Worm (Caenorhabditis elegans) whole organism, young adult: Measurements from ENCODE around the gene cpg-1.

ENCODE experiments used
- B0035.1 ChIP-seq: sonication (generic microtip); optimal IDR thresholded peaks from 2 replicates; lab custom pipeline; 2016; ENCODE audit warnings: missing genetic modification characterization, mild to moderate bottlenecking, missing compliant biosample characterization, missing genotype, missing genetic modification reagents
- C06A6.2 ChIP-seq: fragments of 200-800 bp; sonication (Bioruptor generic); conservative IDR thresholded peaks from 2 replicates; pipeline ENCODE4 v1.3.6; 2022; ENCODE audit warnings: missing genetic modification characterization, missing compliant biosample characterization
- C17E4.6 ChIP-seq: fragments of 200-800 bp; sonication (Bioruptor generic); IDR thresholded peaks from 2 replicates; pipeline ENCODE4 v1.3.6; 2022; ENCODE audit warnings: missing genetic modification reagents, missing genetic modification characterization, missing compliant biosample characterization
- F10E7.11 ChIP-seq: sonication (generic microtip); optimal IDR thresholded peaks from 2 replicates; lab custom pipeline; 2017; ENCODE audit warnings: mild to moderate bottlenecking, missing genetic modification characterization, moderate library complexity, missing compliant biosample characterization
- F33H1.4 ChIP-seq: fragments of 200-800 bp; sonication (Bioruptor generic); IDR thresholded peaks from 2 replicates; pipeline ENCODE4 v1.3.6; 2022; ENCODE audit warnings: missing genetic modification reagents, missing genetic modification characterization, missing compliant biosample characterization
- F57A8.1 ChIP-seq: fragments of 200-800 bp; sonication (Bioruptor generic); optimal IDR thresholded peaks from 2 replicates; lab custom pipeline; 2018; ENCODE audit warnings: mild to moderate bottlenecking, missing genetic modification characterization, moderate library complexity, missing compliant biosample characterization
- F57C9.4 ChIP-seq: sonication (generic microtip); optimal IDR thresholded peaks from 2 replicates; lab custom pipeline; 2017; ENCODE audit warnings: mild to moderate bottlenecking, missing genetic modification characterization, missing compliant biosample characterization
- K12H6.12 ChIP-seq: fragments of 200-800 bp; sonication (Bioruptor generic); optimal IDR thresholded peaks from 2 replicates; lab custom pipeline; 2018; ENCODE audit warnings: mild to moderate bottlenecking, missing genetic modification characterization, missing compliant biosample characterization
- T26A5.8 ChIP-seq: sonication (generic microtip); optimal IDR thresholded peaks from 2 replicates; lab custom pipeline; 2016; ENCODE audit warnings: missing genetic modification characterization, missing compliant biosample characterization
- Y53G8AR.9 ChIP-seq: fragments of 200-800 bp; sonication (Bioruptor generic); conservative IDR thresholded peaks from 2 replicates; pipeline ENCODE4 v1.3.6; 2022; ENCODE audit warnings: missing genetic modification reagents, missing genetic modification characterization, missing compliant biosample characterization
- Y56A3A.18 ChIP-seq: fragments of 200-800 bp; sonication (Bioruptor generic); IDR thresholded peaks from 2 replicates; pipeline ENCODE4 v1.3.6; 2022; ENCODE audit warnings: missing genetic modification reagents, missing genetic modification characterization, missing compliant biosample characterization
- ZK185.1 ChIP-seq: sonication (generic microtip); optimal IDR thresholded peaks from 2 replicates; lab custom pipeline; 2016; ENCODE audit warnings: mild to moderate bottlenecking, missing genetic modification characterization, missing compliant biosample characterization; ENCODE audit not compliant: poor library complexity, severe bottlenecking
- akir-1 ChIP-seq: fragments of 200-800 bp; sonication (Bioruptor generic); optimal IDR thresholded peaks from 2 replicates; lab custom pipeline; 2018; ENCODE audit warnings: mild to moderate bottlenecking, missing genetic modification characterization, moderate library complexity, missing compliant biosample characterization
- aptf-2 ChIP-seq: fragments of 200-800 bp; sonication (Bioruptor generic); conservative IDR thresholded peaks from 2 replicates; pipeline ENCODE4 v1.3.6; 2022; ENCODE audit warnings: missing genetic modification reagents, missing genetic modification characterization, missing compliant biosample characterization
- athp-1 ChIP-seq: sonication (generic microtip); optimal IDR thresholded peaks from 2 replicates; lab custom pipeline; 2017; ENCODE audit warnings: mild to moderate bottlenecking, missing genetic modification characterization, missing compliant biosample characterization
- attf-3 ChIP-seq: fragments of 200-800 bp; sonication (Bioruptor generic); conservative IDR thresholded peaks from 2 replicates; pipeline ENCODE4 v1.3.6; 2022; ENCODE audit warnings: missing genetic modification reagents, missing genetic modification characterization, missing compliant biosample characterization
- attf-5 ChIP-seq: fragments of 200-800 bp; sonication (Bioruptor generic); optimal IDR thresholded peaks from 2 replicates; lab custom pipeline; 2018; ENCODE audit warnings: mild to moderate bottlenecking, missing genetic modification characterization, missing compliant biosample characterization
- attf-6 ChIP-seq: fragments of 200-800 bp; sonication (Bioruptor generic); IDR thresholded peaks from 2 replicates; pipeline ENCODE4 v1.3.6; 2022; ENCODE audit warnings: missing genetic modification reagents, missing genetic modification characterization, missing compliant biosample characterization
- cebp-1 ChIP-seq, 2 experiments: fragments of 200-800 bp in 1 of 2; sonication (Bioruptor generic) in 1 of 2; sonication (generic microtip) in 1 of 2; IDR thresholded peaks in 1 of 2; optimal IDR thresholded peaks in 1 of 2; 2 replicates each; pipeline versions ENCODE4 v1.3.6 to Lab custom; 2017 to 2022; ENCODE audit warnings: missing compliant biosample characterization in 2 of 2, missing genetic modification characterization in 2 of 2, mild to moderate bottlenecking in 1 of 2, missing genetic modification reagents in 1 of 2, moderate library complexity in 1 of 2
- cebp-2 ChIP-seq: fragments of 200-800 bp; sonication (Bioruptor generic); IDR thresholded peaks from 2 replicates; pipeline ENCODE4 v1.3.6; 2022; ENCODE audit warnings: missing genetic modification characterization, missing compliant biosample characterization
- egl-44 ChIP-seq: fragments of 200-800 bp; sonication (Bioruptor generic); IDR thresholded peaks from 2 replicates; pipeline ENCODE4 v1.3.6; 2022; ENCODE audit warnings: missing genetic modification reagents, missing genetic modification characterization, missing compliant biosample characterization
- egrh-3 ChIP-seq: fragments of 200-800 bp; sonication (Bioruptor generic); IDR thresholded peaks from 2 replicates; pipeline ENCODE4 v1.3.6; 2022; ENCODE audit warnings: missing genetic modification reagents, missing genetic modification characterization, missing compliant biosample characterization
- gei-17 ChIP-seq: fragments of 200-800 bp; sonication (Bioruptor generic); optimal IDR thresholded peaks from 2 replicates; lab custom pipeline; 2018; ENCODE audit warnings: mild to moderate bottlenecking, missing genetic modification characterization, missing compliant biosample characterization
- hrde-1 ChIP-seq: sonication (generic microtip); optimal IDR thresholded peaks from 2 replicates; lab custom pipeline; 2016; ENCODE audit warnings: missing genetic modification characterization, mild to moderate bottlenecking, missing compliant biosample characterization, moderate library complexity, missing genotype, missing genetic modification reagents, borderline replicate concordance
- let-526 ChIP-seq: fragments of 200-800 bp; sonication (Bioruptor generic); IDR thresholded peaks from 2 replicates; pipeline ENCODE4 v1.3.6; 2022; ENCODE audit warnings: missing genetic modification reagents, missing genetic modification characterization, missing compliant biosample characterization
- let-607 ChIP-seq, 2 experiments: fragments of 200-800 bp in 1 of 2; sonication (Bioruptor generic) in 1 of 2; sonication (generic microtip) in 1 of 2; optimal IDR thresholded peaks; 2 replicates each; lab custom pipeline; 2016 to 2018; ENCODE audit warnings: mild to moderate bottlenecking in 2 of 2, missing compliant biosample characterization in 2 of 2, missing genetic modification characterization in 2 of 2, moderate library complexity in 2 of 2, missing genotype in 1 of 2
- lin-26 ChIP-seq: fragments of 200-800 bp; sonication (Bioruptor generic); IDR thresholded peaks from 2 replicates; pipeline ENCODE4 v1.3.6; 2022; ENCODE audit warnings: missing genetic modification reagents, missing genetic modification characterization, missing compliant biosample characterization
- lin-35 ChIP-seq, 3 experiments: fragments of 150-350 bp in 2 of 3; sonication (generic microtip) in 1 of 3; optimal IDR thresholded peaks; 2 replicates each; lab custom pipeline; 2014 to 2018; ENCODE audit warnings: missing biosample characterization in 3 of 3, missing genetic modification characterization in 3 of 3, missing genetic modification reagents in 3 of 3
- lin-40 ChIP-seq: sonication (generic microtip); optimal IDR thresholded peaks from 2 replicates; lab custom pipeline; 2016; ENCODE audit warnings: missing genetic modification characterization, mild to moderate bottlenecking, missing compliant biosample characterization, missing genotype, missing genetic modification reagents
- lir-1 ChIP-seq: fragments of 200-800 bp; sonication (Bioruptor generic); conservative IDR thresholded peaks from 2 replicates; pipeline ENCODE4 v1.3.6; 2022; ENCODE audit warnings: missing genetic modification reagents, missing genetic modification characterization, missing compliant biosample characterization
- lsy-27 ChIP-seq: sonication (generic microtip); optimal IDR thresholded peaks from 2 replicates; lab custom pipeline; 2017; ENCODE audit warnings: missing genetic modification characterization, mild to moderate bottlenecking, missing compliant biosample characterization, antibody characterized with exemption, missing genotype, borderline replicate concordance; ENCODE audit not compliant: insufficient read depth
- madf-10 ChIP-seq: sonication (generic microtip); optimal IDR thresholded peaks from 2 replicates; lab custom pipeline; 2016; ENCODE audit warnings: mild to moderate bottlenecking, missing genetic modification characterization, missing compliant biosample characterization
- madf-3 ChIP-seq: fragments of 200-800 bp; sonication (Bioruptor generic); IDR thresholded peaks from 2 replicates; pipeline ENCODE4 v1.3.6; 2022; ENCODE audit warnings: missing genetic modification reagents, missing genetic modification characterization, missing compliant biosample characterization
- mcd-1 ChIP-seq: fragments of 200-800 bp; sonication (Bioruptor generic); IDR thresholded peaks from 2 replicates; pipeline ENCODE4 v1.3.6; 2022; ENCODE audit warnings: missing genetic modification reagents, missing genetic modification characterization, missing compliant biosample characterization
- mxl-1 ChIP-seq: sonication (generic microtip); optimal IDR thresholded peaks from 2 replicates; lab custom pipeline; 2016; ENCODE audit warnings: missing genetic modification characterization, missing compliant biosample characterization
- nhr-120 ChIP-seq: fragments of 200-800 bp; sonication (Bioruptor generic); IDR thresholded peaks from 2 replicates; pipeline ENCODE4 v1.3.6; 2022; ENCODE audit warnings: missing genetic modification characterization, missing compliant biosample characterization
- nhr-179 ChIP-seq: sonication (generic microtip); optimal IDR thresholded peaks from 2 replicates; lab custom pipeline; 2016; ENCODE audit warnings: mild to moderate bottlenecking, missing genetic modification characterization, missing compliant biosample characterization
- nhr-27 ChIP-seq: fragments of 200-800 bp; sonication (Bioruptor generic); optimal IDR thresholded peaks from 2 replicates; lab custom pipeline; 2018; ENCODE audit warnings: mild to moderate bottlenecking, missing genetic modification characterization, moderate library complexity, missing compliant biosample characterization
- nhr-80 ChIP-seq: sonication (generic microtip); optimal IDR thresholded peaks from 2 replicates; lab custom pipeline; 2016; ENCODE audit warnings: missing genetic modification characterization, missing compliant biosample characterization
- pbrm-1 ChIP-seq: fragments of 200-800 bp; sonication (Bioruptor generic); IDR thresholded peaks from 2 replicates; pipeline ENCODE4 v1.3.6; 2022; ENCODE audit warnings: missing genetic modification reagents, missing genetic modification characterization, missing compliant biosample characterization
- pha-4 ChIP-seq: fragments of 150-350 bp; sonication (generic microtip); optimal IDR thresholded peaks from 2 replicates; lab custom pipeline; 2014; ENCODE audit warnings: missing biosample characterization, missing genetic modification reagents, missing genetic modification characterization
- snpc-1.1 ChIP-seq: sonication (generic microtip); optimal IDR thresholded peaks from 2 replicates; lab custom pipeline; 2017; ENCODE audit warnings: missing genetic modification characterization, mild to moderate bottlenecking, missing compliant biosample characterization, antibody characterized with exemption, moderate library complexity, missing genotype, missing genetic modification reagents; ENCODE audit not compliant: insufficient read depth
- snpc-3.4 ChIP-seq: sonication (generic microtip); optimal IDR thresholded peaks from 2 replicates; lab custom pipeline; 2017; ENCODE audit warnings: missing genetic modification characterization, mild to moderate bottlenecking, missing compliant biosample characterization, antibody characterized with exemption, moderate library complexity, missing genotype, missing genetic modification reagents
- unc-130 ChIP-seq: sonication (generic microtip); optimal IDR thresholded peaks from 2 replicates; lab custom pipeline; 2016; ENCODE audit warnings: missing genetic modification reagents, missing genetic modification characterization, missing compliant biosample characterization
- unc-62 ChIP-seq: fragments of 150-350 bp; optimal IDR thresholded peaks from 2 replicates; lab custom pipeline; 2014; ENCODE audit warnings: missing biosample characterization, missing genetic modification reagents, missing genetic modification characterization
- ztf-25 ChIP-seq: fragments of 200-800 bp; sonication (Bioruptor generic); IDR thresholded peaks from 2 replicates; pipeline ENCODE4 v1.3.6; 2022; ENCODE audit warnings: missing genetic modification reagents, missing genetic modification characterization, missing compliant biosample characterization
- ztf-3 ChIP-seq: fragments of 200-800 bp; sonication (Bioruptor generic); optimal IDR thresholded peaks from 2 replicates; lab custom pipeline; 2018; ENCODE audit warnings: mild to moderate bottlenecking, missing genetic modification characterization, missing compliant biosample characterization

The cpg-1 gene

DNA sequence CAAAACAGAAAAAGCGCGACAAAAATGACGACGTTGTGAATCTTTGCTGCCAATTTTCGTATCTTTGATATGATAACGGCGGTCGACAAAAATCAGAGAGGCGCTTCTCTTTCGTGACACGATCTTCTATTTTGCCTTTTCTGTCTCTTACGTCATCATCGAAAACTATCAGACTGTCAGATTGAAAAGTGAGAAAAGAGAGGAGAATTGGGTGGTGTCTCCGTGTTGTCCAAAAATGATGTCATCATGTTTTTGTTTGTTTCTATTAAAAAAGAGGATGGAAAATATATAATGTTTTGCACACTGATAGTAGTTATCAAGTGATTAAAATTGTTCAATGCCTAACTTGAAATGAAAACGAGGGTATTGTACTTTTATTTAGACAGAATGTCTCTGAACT, 6.9 kb downstream of the cpg-1 start (continued):
- TF ChIP-seq K12H6.12 (no peak), lsy-27 (tag; lab: Kevin White, UChicago) (no peak), gei-17 (GFP tag; lab: Kevin White, UChicago) (no peak), F57C9.4 (no peak), lin-35 (GFP tag; optimal IDR thresholded peaks at IDR 0.05; lab: Kevin White, UChicago) (no peak), nhr-179 (tag; lab: Kevin White, UChicago) (no peak), mxl-1 (tag; lab: Kevin White, UChicago) (no peak), attf-5 (GFP tag; lab: Kevin White, UChicago) (peak; percentile 39), T26A5.8 (tag; lab: Kevin White, UChicago) (no peak), pha-4 (tag; lab: Kevin White, UChicago) (no peak), aptf-2 (GFP tag; lab: Robert Waterston, UW) (no peak), madf-3 (GFP tag; lab: Robert Waterston, UW) (no peak), ztf-25 (GFP tag; lab: Robert Waterston, UW) (no peak), attf-6 (GFP tag; lab: Robert Waterston, UW) (no peak), lin-26 (no peak), egrh-3 (no peak), lin-40 (tag; lab: Kevin White, UChicago) (peak; percentile 36), snpc-3.4 (tag; lab: Kevin White, UChicago) (no peak), let-607 (tag; optimal IDR thresholded peaks at IDR 0.05; lab: Kevin White, UChicago) (peak; percentile 33 to 35), ZK185.1 (tag; lab: Kevin White, UChicago) (peak; percentile 63), C06A6.2 (GFP tag; lab: Robert Waterston, UW) (no peak), C17E4.6 (GFP tag; lab: Robert Waterston, UW) (no peak), nhr-27 (tag; lab: Kevin White, UChicago) (no peak), F33H1.4 (GFP tag; lab: Robert Waterston, UW) (no peak), let-526 (0 out of 2 replicates have a peak, but pooled peaks have one; percentile 20), athp-1 (tag; lab: Kevin White, UChicago) (no peak), unc-62 (peak; percentile 87), Y53G8AR.9 (GFP tag; lab: Robert Waterston, UW) (no peak), nhr-80 (tag; lab: Kevin White, UChicago) (peak; percentile 93), B0035.1 (tag; lab: Kevin White, UChicago) (no peak), egl-44 (0 out of 2 replicates have a peak, but pooled peaks have one; percentile 31), madf-10 (tag; lab: Kevin White, UChicago) (peak; percentile 20), akir-1 (GFP tag; lab: Kevin White, UChicago) (no peak), snpc-1.1 (tag; lab: Kevin White, UChicago) (no peak), cebp-1 (GFP tag; IDR thresholded peaks at IDR 0.05; lab: Robert Waterston, UW) (no peak), cebp-1 (tag; optimal IDR thresholded peaks at IDR 0.05; lab: Kevin White, UChicago) (peak; percentile 44), F10E7.11 (tag; lab: Kevin White, UChicago) (no peak), Y56A3A.18 (GFP tag; lab: Robert Waterston, UW) (0 out of 2 replicates have a peak, but pooled peaks have one; percentile 56), nhr-120 (no peak), attf-3 (no peak), unc-130 (no peak), pbrm-1 (GFP tag; lab: Robert Waterston, UW) (0 out of 2 replicates have a peak, but pooled peaks have one; percentile 13), F57A8.1 (no peak), hrde-1 (tag; lab: Kevin White, UChicago) (no peak), lir-1 (GFP tag; lab: Robert Waterston, UW) (no peak), mcd-1 (no peak), ztf-3 (GFP tag; lab: Kevin White, UChicago) (no peak), cebp-2 (GFP tag; lab: Robert Waterston, UW) (no peak)
